Worm (Caenorhabditis elegans): ENCODE measurements around the gene C54D10.10.

The C54D10.10 gene

DNA sequence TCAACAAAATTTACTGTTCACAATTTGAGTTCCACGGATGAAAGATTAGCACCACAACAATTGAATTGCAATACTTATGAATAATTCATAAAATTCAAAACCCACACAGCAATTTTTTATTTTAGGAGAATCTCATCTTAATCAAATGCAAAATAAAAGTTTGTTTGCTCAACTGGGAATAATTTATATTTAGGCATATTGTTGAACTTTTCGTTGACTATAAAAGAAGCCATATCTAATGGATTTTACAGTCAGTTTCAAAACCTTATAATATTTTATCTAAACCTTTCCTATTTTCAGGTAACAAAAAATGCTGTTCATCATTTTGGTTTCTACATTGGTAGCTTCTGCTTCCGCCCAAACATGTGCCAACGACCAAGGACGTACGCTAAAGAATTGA, 31.5 kb downstream of the C54D10.10 start, which contains the start of gene C54D10.3:
Gene C54D10.3, plus strand, starts transcription at position 301 of the 400 bp plus-strand sequence.
- TF ChIP-seq ets-7 (tag; optimal IDR thresholded peaks at IDR 0.05), result no peak
- TF ChIP-seq tbx-11 (GFP tag; IDR thresholded peaks at IDR 0.05), result no peak

DNA sequence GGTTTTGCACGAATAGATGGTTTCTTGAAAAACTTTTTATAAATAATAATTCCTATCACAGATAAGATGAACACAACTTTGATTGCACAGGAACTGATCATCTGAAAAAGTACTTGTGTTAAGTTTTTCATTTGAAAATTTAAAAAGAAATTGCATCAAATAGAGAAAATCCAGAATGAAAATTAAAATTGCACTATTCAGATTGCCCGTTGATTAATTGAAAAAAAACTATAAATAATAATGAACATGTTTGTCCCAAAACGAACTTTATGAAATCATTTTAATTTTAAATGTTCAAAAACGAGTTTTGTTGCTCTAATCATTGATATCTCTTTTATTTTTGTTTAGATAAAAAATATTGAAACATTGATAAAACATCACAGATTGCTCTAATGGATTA, 32.5 kb downstream of the C54D10.10 start, which contains the start of gene cdr-3:
Gene cdr-3, minus strand, starts transcription at position 101 of the 400 bp plus-strand sequence.
- TF ChIP-seq scrt-1 (GFP tag; IDR thresholded peaks at IDR 0.05), result no peak
- TF ChIP-seq ceh-36 (tag; optimal IDR thresholded peaks at IDR 0.05), result no peak

DNA sequence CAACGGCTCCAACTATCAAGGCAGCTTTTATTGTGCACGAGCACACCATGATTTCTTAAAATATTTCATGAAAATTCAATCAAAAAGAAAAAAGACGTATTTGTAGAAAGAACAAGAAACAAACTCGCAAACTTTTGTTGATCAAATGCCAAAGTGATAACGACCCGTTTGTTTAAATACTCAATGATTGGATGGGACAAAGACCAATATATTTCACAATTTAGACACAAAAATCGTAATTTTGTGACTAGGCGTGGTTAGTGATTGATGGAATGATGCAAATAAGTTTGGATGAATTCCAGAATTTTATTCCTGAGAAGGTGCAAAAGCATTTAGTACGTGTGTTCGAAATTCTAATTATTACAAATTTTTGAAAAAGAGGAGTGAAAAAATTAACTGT, 34.1 kb downstream of the C54D10.10 start, which contains the start of gene cdr-2:
Gene cdr-2, minus strand, starts transcription at position 54 of the 400 bp plus-strand sequence.
- no peak for TF ChIP-seq ceh-13 (GFP tag; optimal IDR thresholded peaks at IDR 0.05)
- TF ChIP-seq tra-4 (tag; optimal IDR thresholded peaks at IDR 0.05), result no peak
- no peak for TF ChIP-seq hmg-4 (GFP tag; optimal IDR thresholded peaks at IDR 0.05)
- TF ChIP-seq B0310.2 (tag; optimal IDR thresholded peaks at IDR 0.05), result no peak
- no peak for TF ChIP-seq ceh-36 (tag; optimal IDR thresholded peaks at IDR 0.05)
- TF ChIP-seq aly-1 (tag; optimal IDR thresholded peaks at IDR 0.05), result no peak
- no peak for TF ChIP-seq hnd-1 (tag; optimal IDR thresholded peaks at IDR 0.05)
- no peak for TF ChIP-seq tbx-11 (GFP tag; IDR thresholded peaks at IDR 0.05)
- TF ChIP-seq F13C5.2 (tag; optimal IDR thresholded peaks at IDR 0.05), result no peak
- no peak for TF ChIP-seq scrt-1 (GFP tag; IDR thresholded peaks at IDR 0.05)
- no peak for TF ChIP-seq hmbx-1 (tag; optimal IDR thresholded peaks at IDR 0.05)
- no peak for TF ChIP-seq pes-1 (GFP tag; IDR thresholded peaks at IDR 0.05)
- TF ChIP-seq sea-1 (GFP tag; conservative IDR thresholded peaks at IDR 0.05), result no peak
- no peak for TF ChIP-seq ama-1 (optimal IDR thresholded peaks at IDR 0.05)
- TF ChIP-seq tbx-37 (GFP tag; conservative IDR thresholded peaks at IDR 0.05), result no peak
- TF ChIP-seq flt-1 (GFP tag; IDR thresholded peaks at IDR 0.05), result no peak
- TF ChIP-seq ets-7 (tag; optimal IDR thresholded peaks at IDR 0.05), result no peak

DNA sequence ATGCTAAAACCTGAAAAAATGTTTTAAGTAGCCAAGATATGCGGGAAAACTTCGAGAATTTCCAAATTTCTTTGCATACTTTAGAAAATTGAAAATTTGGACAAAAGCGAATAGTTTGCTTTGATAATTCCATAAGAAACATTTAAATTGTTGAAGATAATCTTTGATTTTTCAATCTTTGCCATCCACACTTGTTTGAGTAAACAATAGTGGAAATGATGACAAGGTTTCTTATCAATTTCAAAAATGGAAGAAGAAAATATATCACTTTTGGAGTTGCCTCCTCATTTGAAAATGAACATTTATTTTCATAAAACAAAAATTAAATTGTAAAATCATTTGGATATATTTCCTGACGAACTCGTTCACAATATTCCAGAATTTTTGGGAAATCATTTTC, 35.4 kb downstream of the C54D10.10 start:
- TF ChIP-seq hmg-4 (GFP tag; optimal IDR thresholded peaks at IDR 0.05) (no peak), hmbx-1 (tag; optimal IDR thresholded peaks at IDR 0.05) (no peak), tra-4 (tag; optimal IDR thresholded peaks at IDR 0.05) (no peak), B0310.2 (tag; optimal IDR thresholded peaks at IDR 0.05) (no peak), scrt-1 (GFP tag; IDR thresholded peaks at IDR 0.05) (no peak), hnd-1 (tag; optimal IDR thresholded peaks at IDR 0.05) (no peak), ceh-36 (tag; optimal IDR thresholded peaks at IDR 0.05) (no peak), ama-1 (optimal IDR thresholded peaks at IDR 0.05) (no peak), flt-1 (GFP tag; IDR thresholded peaks at IDR 0.05) (no peak), ceh-13 (GFP tag; optimal IDR thresholded peaks at IDR 0.05) (no peak), tbx-37 (GFP tag; conservative IDR thresholded peaks at IDR 0.05) (no peak), ets-7 (tag; optimal IDR thresholded peaks at IDR 0.05) (no peak)

DNA sequence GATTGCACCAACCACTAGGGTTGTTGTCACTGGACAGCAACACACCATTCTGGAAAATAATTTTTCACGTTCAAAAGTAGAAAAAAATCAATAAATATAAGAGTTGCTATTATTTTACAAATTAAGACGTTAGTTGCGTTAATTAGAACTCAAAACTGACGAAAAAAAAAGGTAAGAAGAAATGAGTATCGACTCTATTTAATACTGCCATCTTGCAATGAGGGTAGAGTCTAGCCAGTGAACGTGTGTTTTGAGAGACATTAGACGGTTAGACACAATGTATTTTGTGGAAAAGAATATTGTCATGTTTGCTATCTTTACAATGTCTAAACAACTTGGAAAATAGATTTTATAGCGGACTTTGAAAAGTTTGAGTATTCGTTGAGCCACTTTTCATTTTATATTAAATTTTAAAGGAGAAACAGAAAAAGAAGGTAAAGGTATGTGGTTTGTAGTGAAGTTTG, 36.1 kb downstream of the C54D10.10 start, which contains the start of gene cdr-6:
Gene cdr-6, minus strand, starts transcription at position 51 of the 464 bp plus-strand sequence.
- TF ChIP-seq hmg-4 (GFP tag; optimal IDR thresholded peaks at IDR 0.05), result no peak
- no peak for TF ChIP-seq tbx-11 (GFP tag; IDR thresholded peaks at IDR 0.05)
- no peak for TF ChIP-seq ceh-13 (GFP tag; optimal IDR thresholded peaks at IDR 0.05)
- TF ChIP-seq tbx-37 (GFP tag; conservative IDR thresholded peaks at IDR 0.05), result no peak
- TF ChIP-seq sea-1 (GFP tag; conservative IDR thresholded peaks at IDR 0.05), result no peak
- no peak for TF ChIP-seq F13C5.2 (tag; optimal IDR thresholded peaks at IDR 0.05)
- no peak for TF ChIP-seq aly-1 (tag; optimal IDR thresholded peaks at IDR 0.05)
- no peak for TF ChIP-seq hmbx-1 (tag; optimal IDR thresholded peaks at IDR 0.05)
- TF ChIP-seq ama-1 (optimal IDR thresholded peaks at IDR 0.05), result no peak
- no peak for TF ChIP-seq ets-7 (tag; optimal IDR thresholded peaks at IDR 0.05)
- no peak for TF ChIP-seq tra-4 (tag; optimal IDR thresholded peaks at IDR 0.05)
- no peak for TF ChIP-seq flt-1 (GFP tag; IDR thresholded peaks at IDR 0.05)
- no peak for TF ChIP-seq ceh-36 (tag; optimal IDR thresholded peaks at IDR 0.05)
- TF ChIP-seq B0310.2 (tag; optimal IDR thresholded peaks at IDR 0.05), result no peak
- no peak for TF ChIP-seq hnd-1 (tag; optimal IDR thresholded peaks at IDR 0.05)
- TF ChIP-seq scrt-1 (GFP tag; IDR thresholded peaks at IDR 0.05), result no peak
- TF ChIP-seq pes-1 (GFP tag; IDR thresholded peaks at IDR 0.05), result no peak

DNA sequence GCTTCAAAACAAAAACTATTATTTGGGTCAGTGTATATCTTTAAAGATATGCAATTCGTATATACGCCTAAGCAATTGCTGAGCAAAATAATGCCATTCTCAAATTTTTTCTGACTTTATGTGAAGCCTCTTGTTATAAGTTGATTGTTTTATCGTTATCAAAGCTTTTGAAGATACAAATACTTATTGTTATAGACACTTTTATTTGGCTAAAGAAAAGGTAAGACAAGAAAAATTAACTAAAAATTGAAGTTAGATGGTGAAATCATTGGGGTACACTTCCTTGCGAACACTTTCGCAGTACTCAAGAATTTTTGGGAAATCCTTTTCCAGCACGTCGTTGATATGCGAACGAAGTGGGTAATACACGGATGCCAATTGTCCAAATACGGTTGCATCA, 37.5 kb downstream of the C54D10.10 start:
- TF ChIP-seq B0310.2 (tag; optimal IDR thresholded peaks at IDR 0.05) (no peak), tbx-11 (GFP tag; IDR thresholded peaks at IDR 0.05) (no peak), hmg-4 (GFP tag; optimal IDR thresholded peaks at IDR 0.05) (no peak), tbx-37 (GFP tag; conservative IDR thresholded peaks at IDR 0.05) (no peak), ceh-13 (GFP tag; optimal IDR thresholded peaks at IDR 0.05) (no peak), hmbx-1 (tag; optimal IDR thresholded peaks at IDR 0.05) (no peak), pes-1 (GFP tag; IDR thresholded peaks at IDR 0.05) (no peak)

DNA sequence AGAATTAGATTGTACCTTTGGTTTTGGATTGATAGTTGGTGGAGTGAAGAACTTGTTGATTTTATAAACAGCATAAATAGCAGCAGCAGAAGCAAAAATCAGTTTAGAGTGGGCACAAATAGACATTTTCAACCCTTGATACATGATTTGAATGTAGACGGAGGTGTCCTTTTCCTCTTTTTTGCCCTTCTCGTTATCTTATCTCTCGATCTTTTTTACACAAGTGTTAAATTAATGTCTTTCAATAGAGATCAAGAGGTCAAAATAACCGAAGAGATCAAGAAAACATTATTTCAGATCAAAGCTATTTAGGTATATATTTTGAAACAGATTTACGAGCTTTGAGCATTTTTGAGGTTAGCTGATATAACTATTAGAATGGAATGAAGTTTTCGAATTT, 37.9 kb downstream of the C54D10.10 start, which contains the start of gene cdr-7:
Gene cdr-7, minus strand, starts transcription at position 205 of the 400 bp plus-strand sequence.
- TF ChIP-seq hnd-1 (tag; optimal IDR thresholded peaks at IDR 0.05) (no peak), flt-1 (GFP tag; IDR thresholded peaks at IDR 0.05) (no peak), F13C5.2 (tag; optimal IDR thresholded peaks at IDR 0.05) (no peak), hmg-4 (GFP tag; optimal IDR thresholded peaks at IDR 0.05) (no peak), tbx-37 (GFP tag; conservative IDR thresholded peaks at IDR 0.05) (no peak), pes-1 (GFP tag; IDR thresholded peaks at IDR 0.05) (no peak), hmbx-1 (tag; optimal IDR thresholded peaks at IDR 0.05) (no peak), scrt-1 (GFP tag; IDR thresholded peaks at IDR 0.05) (no peak), aly-1 (tag; optimal IDR thresholded peaks at IDR 0.05) (no peak), tbx-11 (GFP tag; IDR thresholded peaks at IDR 0.05) (no peak), tra-4 (tag; optimal IDR thresholded peaks at IDR 0.05) (no peak), sea-1 (GFP tag; conservative IDR thresholded peaks at IDR 0.05) (no peak), B0310.2 (tag; optimal IDR thresholded peaks at IDR 0.05) (no peak), ets-7 (tag; optimal IDR thresholded peaks at IDR 0.05) (no peak)
